Fruit fly (Drosophila melanogaster): ENCODE data around the gene CG17328.

Gene CG17328

DNA sequence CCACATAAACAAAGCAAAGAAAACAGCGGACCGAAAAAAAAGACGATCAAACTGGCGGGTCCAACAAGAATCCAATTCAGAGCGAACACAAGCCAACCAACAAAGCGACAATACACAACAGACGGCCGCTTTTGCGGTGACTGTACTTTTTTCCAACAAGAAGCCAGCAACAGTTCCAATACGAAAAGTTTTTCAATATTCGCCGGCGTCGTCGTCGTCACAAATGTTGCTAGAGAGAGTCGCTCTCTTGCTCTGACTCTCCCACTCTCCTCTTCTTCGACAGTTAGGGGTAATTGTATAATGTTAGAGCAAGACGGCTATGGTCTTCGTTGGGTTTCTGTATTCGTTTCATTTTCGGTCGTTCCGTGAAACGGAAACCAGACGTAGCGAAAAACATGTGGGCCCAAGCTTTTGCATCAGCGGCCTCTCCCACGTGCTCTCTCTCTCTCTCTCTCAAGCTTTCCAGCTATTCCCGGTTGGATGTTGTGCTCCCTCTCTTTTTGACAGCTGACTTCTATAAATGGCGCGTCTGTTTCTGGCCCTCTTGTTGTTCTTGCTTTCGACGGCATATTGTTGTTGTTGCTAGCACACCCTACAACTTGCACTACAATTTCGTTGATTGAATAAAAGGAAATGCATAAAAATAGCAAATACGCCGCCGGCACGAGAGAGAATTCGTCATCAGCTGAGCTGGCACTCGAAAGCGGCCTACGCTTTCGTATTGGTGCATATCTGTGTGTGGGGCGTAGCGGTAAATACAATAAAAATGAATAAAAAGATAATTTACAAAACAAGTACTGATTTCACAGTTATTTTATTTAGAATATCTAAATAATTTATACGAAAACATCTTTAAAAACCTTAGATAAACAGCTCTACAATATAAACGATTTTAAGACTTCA lies 30.3 kb upstream of the CG17328 start (continued):
- TF ChIP-seq Hey (tag; optimal IDR thresholded peaks at IDR 0.05): peak; percentile 83
- TF ChIP-seq CkIIα-i1 (GFP tag; IDR thresholded peaks at IDR 0.05): no peak
- TF ChIP-seq maf-S (GFP tag; optimal IDR thresholded peaks at IDR 0.05): no peak
- TF ChIP-seq Myb (GFP tag; optimal IDR thresholded peaks at IDR 0.05): no peak
- peak; percentile 53 for TF ChIP-seq CG13775 (GFP tag; optimal IDR thresholded peaks at IDR 0.05)
- TF ChIP-seq schlank (tag; optimal IDR thresholded peaks at IDR 0.05): peak; percentile 88
- no peak for TF ChIP-seq CG30403 (GFP tag; optimal IDR thresholded peaks at IDR 0.05)
- TF ChIP-seq Optix (GFP tag; IDR thresholded peaks at IDR 0.05): no peak
- TF ChIP-seq insv (GFP tag; optimal IDR thresholded peaks at IDR 0.05): peak; percentile 99 to 100
- peak; percentile 24 for TF ChIP-seq CG13424 (tag; optimal IDR thresholded peaks at IDR 0.05)
- no peak for TF ChIP-seq stwl (tag; optimal IDR thresholded peaks at IDR 0.05)
- no peak for TF ChIP-seq CG11696 (GFP tag; IDR thresholded peaks at IDR 0.05)
- TF ChIP-seq cato (GFP tag; optimal IDR thresholded peaks at IDR 0.05; ENCODE audit: borderline replicate concordance): no peak
- no peak for TF ChIP-seq dpn (GFP tag; optimal IDR thresholded peaks at IDR 0.05)
- peak; percentile 63 for TF ChIP-seq NC2β (GFP tag; optimal IDR thresholded peaks at IDR 0.05)
- TF ChIP-seq CG5245 (GFP tag; optimal IDR thresholded peaks at IDR 0.05): no peak
- no peak for TF ChIP-seq CG10321 (GFP tag; IDR thresholded peaks at IDR 0.05)
- TF ChIP-seq CG7928 (GFP tag; optimal IDR thresholded peaks at IDR 0.05): no peak
- TF ChIP-seq CG11560 (tag; IDR thresholded peaks at IDR 0.05): no peak
- TF ChIP-seq CG17802 (tag; optimal IDR thresholded peaks at IDR 0.05): no peak
- no peak for TF ChIP-seq CG4820 (GFP tag; optimal IDR thresholded peaks at IDR 0.05)
- peak; percentile 17 for TF ChIP-seq CG14965 (GFP tag; optimal IDR thresholded peaks at IDR 0.05; ENCODE audit: borderline replicate concordance)
- peak; percentile 27 for TF ChIP-seq NC2α (GFP tag; optimal IDR thresholded peaks at IDR 0.05)
- TF ChIP-seq lbe (GFP tag; optimal IDR thresholded peaks at IDR 0.05): peak; percentile 85
- peak; percentile 85 for TF ChIP-seq Vsx1 (GFP tag; optimal IDR thresholded peaks at IDR 0.05)
- TF ChIP-seq CG6813 (GFP tag; optimal IDR thresholded peaks at IDR 0.05): peak; percentile 96
- TF ChIP-seq CG18599 (GFP tag; optimal IDR thresholded peaks at IDR 0.05): peak; percentile 90
- TF ChIP-seq Hsf (GFP tag; optimal IDR thresholded peaks at IDR 0.05): no peak
- TF ChIP-seq Lim3 (GFP tag; IDR thresholded peaks at IDR 0.05): no peak
- peak; percentile 15 for TF ChIP-seq D19A (tag; optimal IDR thresholded peaks at IDR 0.05)
- peak; percentile 99 for TF ChIP-seq CG34376 (GFP tag; optimal IDR thresholded peaks at IDR 0.05)
- peak; percentile 52 for TF ChIP-seq Sry-β (GFP tag; optimal IDR thresholded peaks at IDR 0.05)
- no peak for TF ChIP-seq HLH54F (GFP tag; optimal IDR thresholded peaks at IDR 0.05)
- peak; percentile 92 for TF ChIP-seq sqz (GFP tag; optimal IDR thresholded peaks at IDR 0.05)
- TF ChIP-seq hth (optimal IDR thresholded peaks at IDR 0.05): no peak
- TF ChIP-seq CG4707 (GFP tag; optimal IDR thresholded peaks at IDR 0.05): peak; percentile 87
- TF ChIP-seq Abd-B (GFP tag; optimal IDR thresholded peaks at IDR 0.05): no peak
- TF ChIP-seq CG2712 (tag; optimal IDR thresholded peaks at IDR 0.05): peak; percentile 53
- TF ChIP-seq Dbx (GFP tag; IDR thresholded peaks at IDR 0.05): no peak
- peak; percentile 93 for TF ChIP-seq Hand (GFP tag; optimal IDR thresholded peaks at IDR 0.05)
- no peak for TF ChIP-seq fd102C (GFP tag; optimal IDR thresholded peaks at IDR 0.05)
- TF ChIP-seq CG1647 (GFP tag; optimal IDR thresholded peaks at IDR 0.05): no peak
- peak; percentile 41 for TF ChIP-seq CG12104 (GFP tag; optimal IDR thresholded peaks at IDR 0.05)
- no peak for TF ChIP-seq ro (GFP tag; IDR thresholded peaks at IDR 0.05)
- TF ChIP-seq croc (GFP tag; conservative IDR thresholded peaks at IDR 0.05): no peak
- TF ChIP-seq vvl (GFP tag; IDR thresholded peaks at IDR 0.05): no peak
- no peak for TF ChIP-seq CG16813 (GFP tag; IDR thresholded peaks at IDR 0.05; ENCODE audit: partially characterized antibody)
- no peak for TF ChIP-seq fd96Cb (tag; optimal IDR thresholded peaks at IDR 0.05)
- TF ChIP-seq eyg (GFP tag; optimal IDR thresholded peaks at IDR 0.05): peak; percentile 41

Measured in whole organism, embryonic.